Worm (Caenorhabditis elegans): ENCODE results near the gene F56D6.9.

- TF ChIP-seq aly-2 (tag; optimal IDR thresholded peaks at IDR 0.05) (no peak), mdl-1 (tag; optimal IDR thresholded peaks at IDR 0.05) (no peak), lsy-2 (tag; optimal IDR thresholded peaks at IDR 0.05) (no peak), nhr-11 (tag; optimal IDR thresholded peaks at IDR 0.05) (no peak), lin-13 (GFP tag; optimal IDR thresholded peaks at IDR 0.05) (no peak), snpc-4 (tag; optimal IDR thresholded peaks at IDR 0.05) (no peak), nhr-77 (tag; optimal IDR thresholded peaks at IDR 0.05) (no peak), ZK546.5 (tag; optimal IDR thresholded peaks at IDR 0.05) (no peak), egl-27 (tag; optimal IDR thresholded peaks at IDR 0.05) (no peak), unc-62 (GFP tag; optimal IDR thresholded peaks at IDR 0.05) (no peak)
Measured at ce11 chrIV:3847489-3847888, 44.6 kb upstream of the F56D6.9 start.
